1 worm cellular context compared by ENCODE assay signal in the genomic region with DNA sequence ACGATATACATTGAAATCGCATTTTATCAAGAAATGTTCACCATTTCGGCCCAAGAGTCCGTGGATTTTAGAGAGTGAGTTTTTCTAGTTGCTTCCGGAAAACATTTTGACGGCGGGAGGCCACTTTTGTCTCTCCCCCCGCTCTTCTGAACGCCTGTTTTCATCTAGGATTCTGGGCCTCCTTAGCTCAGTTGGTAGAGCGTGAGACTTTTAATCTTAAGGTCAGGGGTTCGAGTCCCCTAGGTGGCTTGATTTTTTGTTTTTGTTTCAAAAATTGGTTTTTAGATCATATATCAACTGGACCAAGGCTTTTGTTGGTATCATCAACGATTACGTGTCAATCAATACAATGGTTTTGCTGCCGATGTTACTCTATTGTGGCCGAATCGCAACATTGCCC.
TF ChIP-seq lines count a peak whose summit lies in the region.

No protein-coding gene starts in this region.

TF ChIP-seq in whole organism, L4 larva, 104 proteins besides CTCF, POLR2A, EP300 and RAD21 (continued from another document):
- TF ChIP-seq daf-16 (GFP tag; optimal IDR thresholded peaks at IDR 0.05; lab: Kevin White, UChicago), result peak; percentile 9 to 60
- no peak for TF ChIP-seq daf-16 (tag; optimal IDR thresholded peaks at IDR 0.05; lab: Kevin White, UChicago)
- no peak for TF ChIP-seq daf-12 (tag; optimal IDR thresholded peaks at IDR 0.05; lab: Kevin White, UChicago)
- no peak for TF ChIP-seq lin-13 (GFP tag; optimal IDR thresholded peaks at IDR 0.05; lab: Kevin White, UChicago)
- no peak for TF ChIP-seq nhr-102 (tag; optimal IDR thresholded peaks at IDR 0.05; lab: Kevin White, UChicago)
- TF ChIP-seq cey-2 (tag; optimal IDR thresholded peaks at IDR 0.05; lab: Kevin White, UChicago; ENCODE audit: borderline replicate concordance, insufficient read depth), result no peak
- TF ChIP-seq mes-2 (tag; optimal IDR thresholded peaks at IDR 0.05; lab: Kevin White, UChicago; ENCODE audit: poor library complexity, severe bottlenecking), result no peak
- TF ChIP-seq tag-97 (GFP tag; IDR thresholded peaks at IDR 0.05; lab: Robert Waterston, UW), result no peak
- TF ChIP-seq egl-43 (GFP tag; IDR thresholded peaks at IDR 0.05; lab: Robert Waterston, UW), result no peak; the same call in 1 of the 2 replicates
- peak; percentile 69; the same call in 1 of the 2 replicates for TF ChIP-seq zfp-3 (GFP tag; conservative IDR thresholded peaks at IDR 0.05; lab: Robert Waterston, UW)
- TF ChIP-seq Y5F2A.4 (GFP tag; optimal IDR thresholded peaks at IDR 0.05; lab: Kevin White, UChicago), result no peak
- no peak; the same call in 1 of the 2 replicates for TF ChIP-seq lim-7 (GFP tag; IDR thresholded peaks at IDR 0.05; lab: Robert Waterston, UW)
- no peak for TF ChIP-seq daf-8 (GFP tag; IDR thresholded peaks at IDR 0.05; lab: Robert Waterston, UW)
- TF ChIP-seq pqm-1 (tag; optimal IDR thresholded peaks at IDR 0.05; lab: Kevin White, UChicago), result no peak
- TF ChIP-seq T20F7.1 (GFP tag; optimal IDR thresholded peaks at IDR 0.05; lab: Kevin White, UChicago), result peak; percentile 32
- TF ChIP-seq F49E8.2 (tag; optimal IDR thresholded peaks at IDR 0.05; lab: Kevin White, UChicago; ENCODE audit: borderline replicate concordance), result peak; percentile 32
- TF ChIP-seq mdl-1 (tag; optimal IDR thresholded peaks at IDR 0.05; lab: Kevin White, UChicago), result no peak
